Worm (Caenorhabditis elegans) whole organism, early embryonic: ENCODE measurements around the gene fbxb-59.

Experiments used
- F13C5.2 ChIP-seq: sonication (generic microtip); optimal IDR thresholded peaks from 2 replicates; lab custom pipeline; 2017; ENCODE audit warnings: mild to moderate bottlenecking, missing genetic modification characterization, inconsistent platforms, missing compliant biosample characterization
- ama-1 ChIP-seq: fragments of 150-350 bp; optimal IDR thresholded peaks from 2 replicates; lab custom pipeline; 2014
- ceh-36 ChIP-seq: sonication (generic microtip); optimal IDR thresholded peaks from 2 replicates; lab custom pipeline; 2016; ENCODE audit warnings: missing genetic modification characterization, inconsistent platforms, missing compliant biosample characterization
- ets-7 ChIP-seq: sonication (generic microtip); optimal IDR thresholded peaks from 2 replicates; lab custom pipeline; 2016; ENCODE audit warnings: missing genotype, missing genetic modification characterization, missing compliant biosample characterization
- flt-1 ChIP-seq: fragments of 200-800 bp; sonication (Bioruptor generic); IDR thresholded peaks from 2 replicates; pipeline ENCODE4 v1.3.6; 2022; ENCODE audit warnings: missing genetic modification characterization, missing compliant biosample characterization
- hmbx-1 ChIP-seq: sonication (generic microtip); optimal IDR thresholded peaks from 2 replicates; lab custom pipeline; 2016; ENCODE audit warnings: mild to moderate bottlenecking, missing genetic modification characterization, missing compliant biosample characterization
- hmg-4 ChIP-seq: fragments of 200-800 bp; sonication (Bioruptor generic); optimal IDR thresholded peaks from 2 replicates; lab custom pipeline; 2018; ENCODE audit warnings: mild to moderate bottlenecking, missing genetic modification characterization, missing compliant biosample characterization
- scrt-1 ChIP-seq: fragments of 200-800 bp; sonication (Bioruptor generic); IDR thresholded peaks from 2 replicates; pipeline ENCODE4 v1.3.6; 2022; ENCODE audit warnings: missing genetic modification characterization, missing compliant biosample characterization
- tbx-37 ChIP-seq: fragments of 200-800 bp; sonication (Bioruptor generic); conservative IDR thresholded peaks from 2 replicates; pipeline ENCODE4 v1.3.6; 2022; ENCODE audit warnings: missing genetic modification reagents, missing genetic modification characterization, missing compliant biosample characterization
- tra-4 ChIP-seq: sonication (generic microtip); optimal IDR thresholded peaks from 2 replicates; lab custom pipeline; 2017; ENCODE audit warnings: missing genetic modification characterization, missing compliant biosample characterization

DNA sequence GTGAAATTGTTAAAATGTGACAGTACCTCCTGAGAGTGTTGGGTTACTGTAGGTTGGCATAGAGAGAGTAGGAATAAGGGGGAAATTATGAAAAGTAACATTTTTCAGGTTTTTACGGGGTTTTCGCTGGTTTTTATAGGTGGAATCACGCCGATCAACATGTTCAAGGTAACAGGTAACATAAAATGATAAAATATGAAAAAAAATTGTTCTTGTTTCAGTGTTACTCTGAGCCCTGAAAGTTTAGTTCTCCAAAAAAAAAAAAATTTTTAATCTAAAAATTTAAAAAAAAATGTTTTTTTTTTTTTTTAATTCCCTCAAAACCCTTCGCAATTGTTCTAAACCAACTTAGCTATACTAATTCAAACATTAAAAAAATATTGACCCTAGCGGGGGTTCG, 27.8 kb upstream of the fbxb-59 start, which contains the start of gene Y113G7B.15:
- TF ChIP-seq F13C5.2 (tag; lab: Kevin White, UChicago) (no peak), hmg-4 (no peak), ets-7 (tag; lab: Kevin White, UChicago) (no peak), ceh-36 (tag; lab: Kevin White, UChicago) (no peak), tbx-37 (GFP tag; lab: Robert Waterston, UW) (no peak), flt-1 (GFP tag; lab: Robert Waterston, UW) (no peak), hmbx-1 (tag; lab: Kevin White, UChicago) (no peak), scrt-1 (GFP tag; lab: Robert Waterston, UW) (no peak), ama-1 (lab: Kevin White, UChicago) (no peak), tra-4 (tag; lab: Kevin White, UChicago) (no peak)
